Worm (Caenorhabditis elegans) whole organism, late embryonic: ENCODE measurements around the gene let-418.
A peak's percentile ranks its signal among the peaks of the same experiment; 100 is the strongest.

Experiments
- F13H6.1 ChIP-seq: sonication (generic microtip); optimal IDR thresholded peaks from 2 replicates; lab custom pipeline; 2016; ENCODE audit warnings: missing genetic modification characterization, missing compliant biosample characterization
- K02D7.2 ChIP-seq: sonication (generic microtip); optimal IDR thresholded peaks from 2 replicates; lab custom pipeline; 2017; ENCODE audit warnings: mild to moderate bottlenecking, missing genetic modification characterization, missing compliant biosample characterization
- T23F11.4 ChIP-seq: fragments of 200-800 bp; sonication (Bioruptor generic); optimal IDR thresholded peaks from 2 replicates; lab custom pipeline; 2018; ENCODE audit warnings: mild to moderate bottlenecking, missing genetic modification characterization, missing compliant biosample characterization
- Y22D7AL.16 ChIP-seq: sonication (generic microtip); optimal IDR thresholded peaks from 2 replicates; lab custom pipeline; 2016; ENCODE audit warnings: missing genetic modification characterization, missing compliant biosample characterization
- ahr-1 ChIP-seq: sonication (generic microtip); optimal IDR thresholded peaks from 2 replicates; lab custom pipeline; 2016; ENCODE audit warnings: missing genetic modification characterization, missing compliant biosample characterization
- ceh-18 ChIP-seq: sonication (generic microtip); optimal IDR thresholded peaks from 2 replicates; lab custom pipeline; 2016; ENCODE audit warnings: missing genetic modification characterization, missing compliant biosample characterization
- ceh-19 ChIP-seq: fragments of 200-800 bp; sonication (Bioruptor generic); optimal IDR thresholded peaks from 2 replicates; lab custom pipeline; 2018; ENCODE audit warnings: mild to moderate bottlenecking, missing genetic modification characterization, missing compliant biosample characterization
- ceh-31 ChIP-seq: sonication (generic microtip); optimal IDR thresholded peaks from 2 replicates; lab custom pipeline; 2016; ENCODE audit warnings: missing genetic modification characterization, missing compliant biosample characterization
- ceh-34 ChIP-seq: sonication (generic microtip); optimal IDR thresholded peaks from 2 replicates; lab custom pipeline; 2016; ENCODE audit warnings: mild to moderate bottlenecking, missing genetic modification characterization, missing compliant biosample characterization
- ceh-6 ChIP-seq: fragments of 200-800 bp; sonication (Bioruptor generic); optimal IDR thresholded peaks from 2 replicates; lab custom pipeline; 2018; ENCODE audit warnings: mild to moderate bottlenecking, missing genetic modification characterization, missing compliant biosample characterization
- ceh-9 ChIP-seq: sonication (generic microtip); optimal IDR thresholded peaks from 2 replicates; lab custom pipeline; 2016; ENCODE audit warnings: mild to moderate bottlenecking, missing genetic modification characterization, inconsistent platforms, missing compliant biosample characterization
- dmd-4 ChIP-seq: sonication (generic microtip); optimal IDR thresholded peaks from 2 replicates; lab custom pipeline; 2016; ENCODE audit warnings: borderline replicate concordance, missing genetic modification characterization, missing compliant biosample characterization
- dve-1 ChIP-seq: sonication (generic microtip); optimal IDR thresholded peaks from 2 replicates; lab custom pipeline; 2017; ENCODE audit warnings: antibody characterized with exemption, mild to moderate bottlenecking, missing genetic modification characterization, missing compliant biosample characterization
- elt-2 ChIP-seq: sonication (generic microtip); optimal IDR thresholded peaks from 2 replicates; lab custom pipeline; 2016; ENCODE audit warnings: missing genetic modification reagents, missing genetic modification characterization, missing compliant biosample characterization
- elt-4 ChIP-seq: sonication (generic microtip); optimal IDR thresholded peaks from 2 replicates; lab custom pipeline; 2016; ENCODE audit warnings: missing genetic modification characterization, missing compliant biosample characterization
- ets-4 ChIP-seq: sonication (generic microtip); optimal IDR thresholded peaks from 2 replicates; lab custom pipeline; 2016; ENCODE audit warnings: missing genetic modification characterization, missing compliant biosample characterization
- fax-1 ChIP-seq: sonication (generic microtip); optimal IDR thresholded peaks from 2 replicates; lab custom pipeline; 2016; ENCODE audit warnings: missing genotype, missing genetic modification characterization, missing compliant biosample characterization
- gmeb-2 ChIP-seq: sonication (generic microtip); optimal IDR thresholded peaks from 2 replicates; lab custom pipeline; 2016; ENCODE audit warnings: missing genetic modification characterization, inconsistent platforms, missing compliant biosample characterization
- hlh-30 ChIP-seq: sonication (generic microtip); optimal IDR thresholded peaks from 2 replicates; lab custom pipeline; 2017; ENCODE audit warnings: antibody characterized with exemption, missing genetic modification characterization, missing compliant biosample characterization; ENCODE audit not compliant: insufficient read depth
- hlh-8 ChIP-seq: sonication (generic microtip); optimal IDR thresholded peaks from 2 replicates; lab custom pipeline; 2016; ENCODE audit warnings: missing genotype, missing genetic modification characterization, missing compliant biosample characterization
- lim-6 ChIP-seq: sonication (generic microtip); optimal IDR thresholded peaks from 2 replicates; lab custom pipeline; 2016; ENCODE audit warnings: missing genetic modification characterization, missing compliant biosample characterization
- nfya-1 ChIP-seq: sonication (generic microtip); optimal IDR thresholded peaks from 2 replicates; lab custom pipeline; 2017; ENCODE audit warnings: missing genetic modification characterization, mild to moderate bottlenecking, missing compliant biosample characterization, antibody characterized with exemption, moderate library complexity
- nhr-11 ChIP-seq: fragments of 150-350 bp; optimal IDR thresholded peaks from 2 replicates; lab custom pipeline; 2014; ENCODE audit warnings: missing biosample characterization, missing genetic modification characterization
- nhr-232 ChIP-seq: sonication (generic microtip); optimal IDR thresholded peaks from 2 replicates; lab custom pipeline; 2016; ENCODE audit warnings: missing genetic modification characterization, missing compliant biosample characterization
- odd-2 ChIP-seq: sonication (generic microtip); optimal IDR thresholded peaks from 2 replicates; lab custom pipeline; 2017; ENCODE audit warnings: antibody characterized with exemption, mild to moderate bottlenecking, missing genetic modification characterization, missing compliant biosample characterization
- pag-3 ChIP-seq: sonication (generic microtip); optimal IDR thresholded peaks from 2 replicates; lab custom pipeline; 2016; ENCODE audit warnings: missing compliant biosample characterization, missing genetic modification characterization, borderline replicate concordance
- pax-1 ChIP-seq: fragments of 150-350 bp; optimal IDR thresholded peaks from 2 replicates; lab custom pipeline; 2014; ENCODE audit warnings: missing biosample characterization, missing genetic modification characterization
- pha-4 ChIP-seq: fragments of 150-350 bp; optimal IDR thresholded peaks from 2 replicates; lab custom pipeline; 2018; ENCODE audit warnings: missing biosample characterization, missing genetic modification reagents, missing genetic modification characterization
- pqm-1 ChIP-seq: sonication (generic microtip); optimal IDR thresholded peaks from 2 replicates; lab custom pipeline; 2016; ENCODE audit warnings: missing genetic modification characterization, missing compliant biosample characterization
- pros-1 ChIP-seq: fragments of 150-350 bp; optimal IDR thresholded peaks from 2 replicates; lab custom pipeline; 2014; ENCODE audit warnings: missing biosample characterization, missing genetic modification reagents, missing genetic modification characterization
- ref-2 ChIP-seq: sonication (generic microtip); optimal IDR thresholded peaks from 2 replicates; lab custom pipeline; 2016; ENCODE audit warnings: missing genetic modification characterization, missing compliant biosample characterization
- syd-9 ChIP-seq: sonication (generic microtip); optimal IDR thresholded peaks from 2 replicates; lab custom pipeline; 2016; ENCODE audit warnings: mild to moderate bottlenecking, missing genetic modification characterization, moderate library complexity, missing compliant biosample characterization
- tbx-2 ChIP-seq: sonication (generic microtip); optimal IDR thresholded peaks from 2 replicates; lab custom pipeline; 2016; ENCODE audit warnings: missing genetic modification characterization, missing compliant biosample characterization
- tbx-7 ChIP-seq: sonication (generic microtip); optimal IDR thresholded peaks from 2 replicates; lab custom pipeline; 2016; ENCODE audit warnings: missing genotype, missing genetic modification characterization, missing compliant biosample characterization
- ttx-3 ChIP-seq: sonication (generic microtip); optimal IDR thresholded peaks from 2 replicates; lab custom pipeline; 2016; ENCODE audit warnings: missing genetic modification reagents, missing genetic modification characterization, missing compliant biosample characterization
- unc-3 ChIP-seq, 2 experiments: fragments of 200-800 bp in 1 of 2; sonication (Bioruptor generic) in 1 of 2; sonication (generic microtip) in 1 of 2; conservative IDR thresholded peaks in 1 of 2; optimal IDR thresholded peaks in 1 of 2; 2 replicates each; pipeline versions ENCODE4 v1.3.6 to Lab custom; 2016 to 2022; ENCODE audit warnings: missing compliant biosample characterization in 2 of 2, missing genetic modification characterization in 2 of 2, missing genetic modification reagents in 1 of 2
- unc-42 ChIP-seq: sonication (generic microtip); optimal IDR thresholded peaks from 2 replicates; lab custom pipeline; 2016; ENCODE audit warnings: missing genotype, missing genetic modification characterization, missing compliant biosample characterization
- unc-55 ChIP-seq: sonication (generic microtip); optimal IDR thresholded peaks from 2 replicates; lab custom pipeline; 2017; ENCODE audit warnings: missing biosample characterization, missing genetic modification reagents, missing genetic modification characterization

The let-418 gene

DNA sequence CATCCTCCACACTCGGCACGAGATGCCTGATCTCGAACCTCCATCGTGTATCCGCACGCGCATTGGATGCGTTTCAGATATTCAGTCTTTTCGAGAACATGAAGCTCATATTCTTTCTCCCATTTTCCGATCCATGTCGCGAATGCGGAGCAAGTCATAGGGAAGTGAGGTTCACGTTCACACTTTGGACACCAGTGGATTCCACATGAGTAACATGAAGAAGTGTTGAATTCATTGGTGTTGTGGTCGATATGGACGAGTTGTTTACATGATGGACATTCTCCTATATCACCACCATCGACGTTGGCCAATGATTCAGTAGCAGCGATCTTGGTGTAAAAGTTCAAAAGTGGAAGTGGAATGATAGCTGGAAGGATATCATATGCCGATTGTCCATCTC is 14.3 kb downstream of the let-418 start:
- TF ChIP-seq pag-3 (tag; lab: Kevin White, UChicago) = no peak

DNA sequence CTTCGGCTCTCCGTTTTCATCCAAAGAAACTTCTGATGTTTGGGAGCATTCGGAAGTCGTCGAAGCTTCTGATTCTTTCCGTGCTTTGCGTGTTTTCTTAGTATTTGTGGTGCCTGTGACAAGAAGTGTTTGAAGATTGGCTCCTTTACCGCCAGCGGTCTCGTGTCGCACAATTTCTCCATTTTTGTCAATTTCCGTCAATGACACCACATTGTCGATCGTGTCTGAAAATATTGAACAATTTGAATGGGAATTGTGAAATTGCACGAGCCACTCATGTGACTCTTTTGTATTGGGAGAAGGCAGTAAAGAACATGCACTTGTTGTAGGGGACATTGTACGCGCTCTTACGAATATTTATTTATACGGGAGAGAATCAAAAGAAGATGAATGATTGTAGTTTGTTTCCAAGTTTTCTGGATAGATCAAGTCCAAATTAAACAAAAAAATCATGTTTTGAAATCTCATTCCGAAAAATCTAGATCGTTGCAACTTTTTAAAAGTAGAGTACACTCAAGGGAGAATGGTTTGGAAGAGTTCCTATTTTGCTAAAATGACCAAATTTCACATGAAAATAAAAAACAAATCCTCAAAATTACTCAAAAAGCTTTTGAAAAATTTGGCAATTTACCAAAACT is 16.0 kb downstream of the let-418 start:
- TF ChIP-seq hlh-30 (no peak), nhr-232 (tag; lab: Kevin White, UChicago) (no peak), pag-3 (tag; lab: Kevin White, UChicago) (no peak), elt-2 (no peak), tbx-7 (no peak), syd-9 (tag; lab: Kevin White, UChicago) (no peak), elt-4 (tag; lab: Kevin White, UChicago) (no peak), unc-55 (GFP tag; lab: Kevin White, UChicago) (no peak), ceh-6 (no peak), pros-1 (no peak), K02D7.2 (tag; lab: Kevin White, UChicago) (no peak), ttx-3 (no peak), pha-4 (tag; lab: Kevin White, UChicago) (no peak)

DNA sequence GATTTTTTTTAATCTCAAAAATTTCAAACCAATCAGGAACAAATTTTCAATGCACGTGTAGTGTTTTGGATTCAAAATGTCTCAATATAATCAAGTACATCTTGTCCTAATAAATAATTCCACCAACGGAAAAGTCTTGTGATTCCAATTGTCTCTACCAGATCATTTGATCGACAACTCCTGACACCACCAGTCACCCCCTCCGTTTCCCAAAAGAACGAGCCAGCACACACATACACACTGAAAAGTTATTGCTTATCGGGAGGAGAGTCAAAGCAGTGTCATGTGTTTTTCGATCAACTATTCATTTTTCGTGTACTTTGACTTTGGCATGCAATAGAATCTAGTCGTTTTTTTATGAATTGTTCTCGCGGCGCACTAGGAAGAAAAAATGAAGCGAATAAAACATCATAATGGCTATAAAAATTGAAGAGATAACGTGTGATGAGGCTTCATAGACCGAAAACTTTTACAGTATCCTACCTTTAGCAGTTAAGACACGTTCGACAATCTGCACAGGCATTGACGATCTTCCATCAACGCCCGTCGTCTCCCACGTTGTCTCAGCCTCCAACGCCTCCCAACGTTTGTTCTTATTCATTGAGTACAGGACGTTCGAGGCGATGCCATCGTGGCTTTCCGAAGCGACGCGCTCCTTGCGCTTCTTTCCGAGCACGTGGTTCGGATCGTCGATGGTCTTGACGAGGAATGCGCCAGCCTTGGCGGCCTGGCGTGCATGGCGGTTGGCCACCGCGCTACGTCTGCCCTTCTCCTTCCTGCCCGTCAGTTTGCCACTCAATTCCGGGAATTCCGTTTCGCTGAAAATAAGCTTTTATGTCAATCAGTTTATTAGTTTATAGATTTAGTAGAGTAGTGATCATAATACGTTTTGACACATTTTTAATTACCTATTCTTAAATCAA is 17.0 kb downstream of the let-418 start:
- TF ChIP-seq nhr-11 (tag; lab: Kevin White, UChicago) (no peak), unc-3 (GFP tag; conservative IDR thresholded peaks at IDR 0.05; lab: Robert Waterston, UW) (no peak), unc-3 (tag; optimal IDR thresholded peaks at IDR 0.05; lab: Kevin White, UChicago) (no peak), elt-4 (tag; lab: Kevin White, UChicago) (no peak), Y22D7AL.16 (tag; lab: Kevin White, UChicago) (no peak), ahr-1 (tag; lab: Kevin White, UChicago) (no peak), pha-4 (tag; lab: Kevin White, UChicago) (no peak), hlh-30 (peak; percentile 53), unc-42 (tag; lab: Kevin White, UChicago) (peak; percentile 9), tbx-2 (peak; percentile 23), ceh-19 (no peak), F13H6.1 (tag; lab: Kevin White, UChicago) (peak; percentile 10), dmd-4 (tag; lab: Kevin White, UChicago) (no peak)

DNA sequence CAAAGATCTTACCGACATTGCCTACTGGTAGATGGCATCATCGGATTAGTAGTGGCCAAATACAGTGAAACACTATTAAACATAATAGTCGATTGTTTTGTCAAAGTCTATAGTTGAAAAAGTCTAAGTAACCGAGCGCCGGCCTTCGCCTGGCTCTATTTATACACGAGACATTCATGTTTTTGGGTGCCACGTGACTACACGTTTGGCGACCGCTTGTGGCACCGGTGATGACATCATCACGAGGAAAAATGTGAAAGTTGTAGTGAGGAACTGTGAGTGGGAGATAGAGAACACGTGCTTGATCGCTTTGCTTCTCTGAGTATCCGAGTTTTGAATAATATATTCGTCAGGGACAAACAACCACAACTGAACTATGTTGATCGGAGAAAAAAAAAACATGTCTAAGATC is 17.7 kb downstream of the let-418 start:
- TF ChIP-seq lim-6 (tag; lab: Kevin White, UChicago) (no peak), hlh-30 (peak; percentile 73), ceh-9 (tag; lab: Kevin White, UChicago) (no peak)

DNA sequence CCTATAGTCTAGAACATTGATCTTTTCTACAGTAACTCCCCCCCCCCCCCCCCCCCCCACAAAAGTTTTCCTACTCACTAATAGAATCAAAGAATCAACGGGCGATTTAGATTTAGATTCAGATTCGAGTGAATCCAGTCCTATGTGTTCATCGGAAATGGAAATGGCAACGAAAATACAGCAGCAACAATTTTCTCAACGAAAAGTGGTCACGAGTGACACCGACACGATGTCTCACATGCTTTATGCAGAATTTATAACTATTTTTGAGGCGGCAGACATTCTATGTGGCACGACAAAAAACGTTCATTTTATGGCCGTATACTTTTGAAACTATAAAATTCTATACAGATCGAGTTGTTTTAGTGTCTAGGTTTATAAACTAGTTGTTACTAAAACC is 18.5 kb downstream of the let-418 start:
- TF ChIP-seq T23F11.4 (no peak), nhr-11 (tag; lab: Kevin White, UChicago) (no peak), hlh-8 (tag; lab: Kevin White, UChicago) (no peak), gmeb-2 (tag; lab: Kevin White, UChicago) (no peak)

DNA sequence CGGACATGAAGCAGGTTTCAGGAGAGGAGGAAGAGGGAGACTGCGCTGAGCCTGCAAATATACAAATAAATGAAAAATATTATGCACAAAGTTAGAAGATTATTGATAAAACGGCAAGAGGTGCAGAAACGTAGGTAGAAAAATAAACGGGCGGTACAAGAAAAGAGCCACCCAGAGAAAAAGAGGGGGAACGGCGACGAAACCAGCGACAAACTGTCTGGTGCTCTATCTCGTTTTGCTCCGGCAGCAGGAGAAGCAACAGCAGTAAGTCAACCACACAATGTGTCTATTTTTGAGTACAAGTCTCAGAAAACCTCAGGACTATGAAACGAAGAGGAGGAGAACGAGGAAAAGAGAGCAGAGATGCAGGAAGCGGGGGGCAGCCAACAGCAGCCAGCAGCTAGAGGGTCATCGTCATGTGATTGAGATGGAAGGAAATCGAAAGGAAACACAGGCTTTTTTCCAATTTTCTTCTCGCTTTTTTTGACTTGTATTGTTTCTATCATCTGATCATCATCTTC is 19.1 kb downstream of the let-418 start, which contains the start of gene F26F12.3:
TSS of gene F26F12.3 (minus strand) at position 51 of the 521 bp plus-strand sequence.
- TF ChIP-seq F13H6.1 (tag; lab: Kevin White, UChicago) (peak; percentile 24), nhr-232 (tag; lab: Kevin White, UChicago) (peak; percentile 14), tbx-2 (peak; percentile 39), odd-2 (tag; lab: Kevin White, UChicago) (no peak), ceh-18 (tag; lab: Kevin White, UChicago) (peak; percentile 27), ceh-34 (peak; percentile 8), ref-2 (tag; lab: Kevin White, UChicago) (peak; percentile 5), ceh-31 (tag; lab: Kevin White, UChicago) (peak; percentile 38), unc-3 (GFP tag; conservative IDR thresholded peaks at IDR 0.05; lab: Robert Waterston, UW) (0 out of 2 replicates have a peak, but pooled peaks have one; percentile 43), unc-3 (tag; optimal IDR thresholded peaks at IDR 0.05; lab: Kevin White, UChicago) (peak; percentile 6), unc-42 (tag; lab: Kevin White, UChicago) (peak; percentile 23), ets-4 (tag; lab: Kevin White, UChicago) (peak; percentile 3), pqm-1 (tag; lab: Kevin White, UChicago) (peak; percentile 39), pax-1 (tag; lab: Kevin White, UChicago) (no peak), fax-1 (tag; lab: Kevin White, UChicago) (no peak), hlh-30 (peak; percentile 86), nfya-1 (peak; percentile 20), dve-1 (tag; lab: Kevin White, UChicago) (no peak)
